Fruit fly (Drosophila melanogaster): Measurements from ENCODE around the gene Vml.

Gene Vml

DNA sequence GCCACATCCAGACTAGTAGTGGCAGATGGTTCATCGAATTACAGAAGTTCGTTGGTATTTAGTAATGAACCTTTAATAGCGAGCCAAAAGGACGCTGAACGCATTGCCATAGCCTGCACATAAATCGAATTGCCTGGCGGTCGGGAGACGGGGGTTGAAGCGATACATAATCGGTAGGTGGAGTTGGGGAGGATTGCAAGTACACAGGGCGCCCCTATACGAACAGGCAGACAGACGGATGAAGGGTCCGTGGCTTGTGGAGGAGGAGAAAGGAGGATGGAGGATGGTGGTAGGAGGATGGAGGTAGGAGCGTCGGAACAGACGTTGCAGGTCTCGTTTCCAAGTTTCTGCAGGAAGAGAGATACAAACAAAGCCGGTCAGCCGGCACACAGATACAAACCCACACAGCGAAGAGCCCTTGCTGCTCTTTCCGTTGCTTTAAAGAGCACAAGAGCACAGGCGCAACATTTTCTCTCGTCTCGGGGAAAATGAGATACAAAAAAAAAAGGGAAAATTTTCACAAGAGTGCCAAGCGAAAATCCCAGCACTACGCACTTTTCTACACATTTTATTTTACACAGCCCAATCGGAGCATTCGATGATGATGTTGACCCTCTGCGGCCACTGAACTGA is 48.2 kb downstream of the Vml start (continued):
- TF ChIP-seq klu (GFP tag; IDR thresholded peaks at IDR 0.05) (no peak), ci (GFP tag; IDR thresholded peaks at IDR 0.05) (no peak), Taf1 (GFP tag; IDR thresholded peaks at IDR 0.05) (no peak), Kr (GFP tag; optimal IDR thresholded peaks at IDR 0.05) (no peak), psq (GFP tag; optimal IDR thresholded peaks at IDR 0.05) (no peak), CG7987 (GFP tag; optimal IDR thresholded peaks at IDR 0.05) (no peak), Xbp1 (GFP tag; optimal IDR thresholded peaks at IDR 0.05) (no peak), dm (GFP tag; optimal IDR thresholded peaks at IDR 0.05) (no peak), gcm (GFP tag; optimal IDR thresholded peaks at IDR 0.05) (peak; percentile 32), CG33213 (GFP tag; optimal IDR thresholded peaks at IDR 0.05) (no peak), Gug (GFP tag; IDR thresholded peaks at IDR 0.05) (no peak)

DNA sequence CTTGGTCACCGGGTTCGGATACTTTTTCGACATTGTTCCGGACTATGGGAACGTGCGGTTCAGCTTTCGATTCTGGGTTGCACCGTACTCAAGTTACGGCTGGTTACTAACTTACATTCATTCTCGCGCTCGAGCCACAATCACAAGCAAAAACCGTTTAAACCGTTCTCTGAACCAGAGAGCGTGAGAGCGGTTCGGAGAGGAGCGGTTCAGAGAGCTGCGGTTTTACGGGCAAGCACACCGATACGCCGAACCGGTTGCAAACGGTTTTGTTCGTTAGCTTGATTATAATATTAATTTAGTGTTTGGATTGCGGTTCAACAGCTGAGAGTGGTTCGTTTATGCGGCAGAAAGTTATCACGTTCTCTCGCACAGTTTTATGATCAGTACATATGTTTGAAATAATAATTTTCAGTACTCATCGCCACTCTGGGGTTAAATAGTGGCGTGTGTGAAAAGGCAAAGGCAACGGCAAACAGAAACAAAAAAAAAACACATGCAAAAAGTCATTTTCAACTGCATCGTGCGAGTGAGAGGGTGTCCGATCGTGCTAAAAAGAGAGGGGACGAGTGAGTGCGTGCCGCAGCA is 50.1 kb downstream of the Vml start, which contains the start of gene CG14050:
Gene CG14050, minus strand, starts transcription at position 560 of the 588 bp plus-strand sequence.
- TF ChIP-seq CG4820 (GFP tag; optimal IDR thresholded peaks at IDR 0.05) (peak; percentile 93), chinmo (GFP tag; IDR thresholded peaks at IDR 0.05; ENCODE audit: partially characterized antibody) (0 out of 4 replicates have a peak, but pooled peaks have one; percentile 16), twi (tag; optimal IDR thresholded peaks at IDR 0.05) (peak; percentile 2), seq (GFP tag; IDR thresholded peaks at IDR 0.05) (no peak), sqz (GFP tag; optimal IDR thresholded peaks at IDR 0.05) (peak; percentile 10), tll (GFP tag; optimal IDR thresholded peaks at IDR 0.05) (peak in 1 of 2 experiments; percentile 65), ttk (GFP tag; IDR thresholded peaks at IDR 0.05) (no peak), Trl (optimal IDR thresholded peaks at IDR 0.05) (peak; percentile 18 to 53), Trl (GFP tag; optimal IDR thresholded peaks at IDR 0.05) (no peak), CG1832 (GFP tag; optimal IDR thresholded peaks at IDR 0.05) (peak; percentile 45), CG14050 (GFP tag; IDR thresholded peaks at IDR 0.05) (peak; percentile 92), pros (GFP tag; optimal IDR thresholded peaks at IDR 0.05) (peak; percentile 25), Ravus (GFP tag; IDR thresholded peaks at IDR 0.05) (no peak), CG11695 (GFP tag; IDR thresholded peaks at IDR 0.05) (0 out of 3 replicates have a peak, but pooled peaks have one; percentile 9), CG34224 (GFP tag; IDR thresholded peaks at IDR 0.05; ENCODE audit: partially characterized antibody) (no peak)

DNA sequence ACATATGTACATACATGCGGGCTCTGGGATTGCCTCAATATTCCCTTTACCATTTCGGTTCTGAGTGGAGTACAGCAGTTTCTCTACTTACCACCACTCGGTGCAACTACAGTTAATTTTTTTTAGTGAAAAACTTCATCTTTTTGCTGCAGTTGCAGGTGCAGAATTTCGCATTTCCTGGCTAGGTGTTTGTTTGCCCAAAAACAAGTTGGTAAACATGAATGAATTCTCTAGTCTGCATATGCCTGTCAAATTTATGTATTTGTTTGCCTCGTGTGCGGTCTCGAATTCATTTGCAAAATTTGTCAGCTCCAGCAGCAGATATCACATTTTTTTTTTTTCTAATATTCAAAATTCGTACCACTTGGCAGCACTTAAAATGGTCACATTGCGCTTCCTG is 51.2 kb downstream of the Vml start, which contains the start of gene CG2854:
Gene CG2854, plus strand, starts transcription at position 301 of the 400 bp plus-strand sequence.
- TF ChIP-seq org-1 (GFP tag; optimal IDR thresholded peaks at IDR 0.05) (no peak), CG4854 (GFP tag; optimal IDR thresholded peaks at IDR 0.05) (no peak), gcm (GFP tag; optimal IDR thresholded peaks at IDR 0.05) (peak; percentile 28), CG43689 (GFP tag; IDR thresholded peaks at IDR 0.05) (no peak), CG11695 (GFP tag; IDR thresholded peaks at IDR 0.05) (no peak)

Measured in whole organism, embryonic.